Fruit fly (Drosophila melanogaster): ENCODE data around the gene Dpm2.
A peak's percentile ranks its signal among the peaks of the same experiment; 100 is the strongest.

Dpm2 gene

dm6 chr3L:3325925-3326903 lies 6.9 kb downstream of the Dpm2 start, which contains the start of gene Gtpx (continued):
- TF ChIP-seq topi (GFP tag; optimal IDR thresholded peaks at IDR 0.05), result peak; percentile 15
- TF ChIP-seq Eip78C (GFP tag), result peak; percentile 66
- TF ChIP-seq CG34406 (GFP tag; optimal IDR thresholded peaks at IDR 0.05), result peak; percentile 33
- TF ChIP-seq CG15336 (GFP tag; IDR thresholded peaks at IDR 0.05), result no peak; the same call in 1 of the 2 replicates
- no peak for TF ChIP-seq OdsH (GFP tag; optimal IDR thresholded peaks at IDR 0.05)
- peak; percentile 57 for TF ChIP-seq spab (GFP tag; optimal IDR thresholded peaks at IDR 0.05)
- no peak for TF ChIP-seq Met (GFP tag; optimal IDR thresholded peaks at IDR 0.05)
- peak; percentile 14 for TF ChIP-seq achi (GFP tag; optimal IDR thresholded peaks at IDR 0.05)
- TF ChIP-seq Sox14 (GFP tag; optimal IDR thresholded peaks at IDR 0.05), result peak; percentile 48
- TF ChIP-seq fkh (GFP tag; optimal IDR thresholded peaks at IDR 0.05), result peak; percentile 62
- TF ChIP-seq CG6276 (GFP tag; optimal IDR thresholded peaks at IDR 0.05), result peak; percentile 71
- peak; percentile 39 for TF ChIP-seq Eip93F (GFP tag; optimal IDR thresholded peaks at IDR 0.05)
- peak; percentile 63 for TF ChIP-seq lz (GFP tag; optimal IDR thresholded peaks at IDR 0.05)
- no peak for TF ChIP-seq Smox (GFP tag; optimal IDR thresholded peaks at IDR 0.05)
- no peak for TF ChIP-seq fd85E (GFP tag; optimal IDR thresholded peaks at IDR 0.05)
- peak; percentile 76 for TF ChIP-seq CG31627 (GFP tag; optimal IDR thresholded peaks at IDR 0.05)
- no peak for TF ChIP-seq salr (GFP tag; optimal IDR thresholded peaks at IDR 0.05)

DNA sequence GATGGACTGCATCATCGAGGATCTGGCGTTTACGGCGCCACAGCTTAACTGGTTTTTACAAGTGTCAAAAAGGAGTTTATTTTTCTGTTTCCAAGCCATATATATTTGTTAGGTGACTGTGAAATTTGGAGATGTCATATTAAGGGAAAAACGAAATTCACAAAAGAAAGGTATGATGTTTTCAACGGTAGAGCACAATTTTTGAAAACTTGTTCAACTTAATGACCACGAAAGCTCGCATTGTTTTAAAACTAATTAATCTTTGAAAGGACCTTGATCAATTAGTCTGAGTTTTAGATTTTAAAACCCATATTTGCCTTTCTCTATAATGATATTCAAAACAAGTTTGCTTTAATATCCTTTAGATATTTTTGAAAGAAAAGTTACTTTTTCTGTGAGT lies 9.4 kb downstream of the Dpm2 start, which contains the start of gene Strip:
Gene Strip, minus strand, starts transcription at position 101 of the 400 bp plus-strand sequence.
- TF ChIP-seq dac (GFP tag; optimal IDR thresholded peaks at IDR 0.05) (no peak), CG4318 (GFP tag; optimal IDR thresholded peaks at IDR 0.05) (no peak), CG10669 (GFP tag; optimal IDR thresholded peaks at IDR 0.05) (no peak), CG8632 (GFP tag; optimal IDR thresholded peaks at IDR 0.05) (no peak), CG1621 (tag; optimal IDR thresholded peaks at IDR 0.05) (no peak), Hr39 (GFP tag; optimal IDR thresholded peaks at IDR 0.05) (no peak), vri (GFP tag; optimal IDR thresholded peaks at IDR 0.05) (no peak), CG11902 (GFP tag; optimal IDR thresholded peaks at IDR 0.05) (no peak), Lpt (GFP tag; optimal IDR thresholded peaks at IDR 0.05) (no peak), Met (GFP tag; optimal IDR thresholded peaks at IDR 0.05) (no peak), pdm3 (GFP tag; optimal IDR thresholded peaks at IDR 0.05) (no peak), achi (GFP tag; optimal IDR thresholded peaks at IDR 0.05) (no peak), CG3032 (tag; optimal IDR thresholded peaks at IDR 0.05) (no peak), Eip75B (GFP tag; optimal IDR thresholded peaks at IDR 0.05) (no peak), lz (GFP tag; optimal IDR thresholded peaks at IDR 0.05) (no peak), CG6163 (GFP tag; IDR thresholded peaks at IDR 0.05) (no peak), CG16779 (tag; optimal IDR thresholded peaks at IDR 0.05) (no peak), fd85E (GFP tag; optimal IDR thresholded peaks at IDR 0.05) (no peak)

DNA sequence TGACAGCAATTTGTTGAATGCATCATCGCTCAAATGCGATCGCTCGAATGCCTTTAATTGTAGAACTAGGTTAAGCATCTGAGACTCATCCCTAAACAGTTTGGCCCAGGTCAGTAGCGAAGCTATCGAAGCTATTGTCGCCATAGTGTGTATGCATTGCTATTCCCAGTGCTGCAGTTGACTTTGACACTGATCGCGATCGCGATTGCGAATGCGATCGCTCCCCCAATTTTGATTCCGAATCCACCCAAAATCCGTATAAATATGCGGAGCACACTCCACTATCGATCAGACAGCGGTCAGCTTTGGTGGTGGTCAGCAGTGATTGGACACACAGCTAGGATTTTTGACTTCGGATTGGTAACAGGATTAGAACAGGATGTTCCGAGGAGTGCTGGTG lies 10.4 kb downstream of the Dpm2 start, which contains the start of gene CG14961:
Gene CG14961, plus strand, starts transcription at position 301 of the 400 bp plus-strand sequence.
- TF ChIP-seq CG6854 (GFP tag; optimal IDR thresholded peaks at IDR 0.05), result no peak
- 0 out of 3 replicates have a peak, but pooled peaks have one; percentile 3 for TF ChIP-seq CG8119 (GFP tag; IDR thresholded peaks at IDR 0.05)
- TF ChIP-seq svp (GFP tag), result no peak

DNA sequence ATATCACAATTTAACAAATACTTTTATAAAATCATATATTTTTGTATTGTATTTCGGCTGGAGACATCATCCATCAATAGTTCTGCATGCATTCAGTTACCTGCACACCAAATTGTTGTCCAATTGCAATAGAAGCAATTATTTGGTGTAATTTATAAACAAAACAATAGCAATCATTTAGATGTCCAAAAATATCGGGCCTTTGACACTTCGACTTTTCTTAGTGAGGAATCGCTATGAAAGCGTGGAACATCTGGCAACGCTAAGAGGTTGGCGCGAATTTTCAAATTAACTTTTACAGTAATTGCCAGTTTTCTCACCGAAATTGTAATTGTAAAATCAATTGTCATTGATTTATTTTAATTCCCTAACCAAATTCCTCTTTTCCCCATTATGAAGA lies 15.4 kb downstream of the Dpm2 start, which contains the start of gene CG14969:
Gene CG14969, minus strand, starts transcription at position 195 of the 400 bp plus-strand sequence.
- TF ChIP-seq cyc (GFP tag; optimal IDR thresholded peaks at IDR 0.05) (no peak), svp (GFP tag) (no peak), esn (GFP tag; optimal IDR thresholded peaks at IDR 0.05) (peak; percentile 21)
